Fruit fly (Drosophila melanogaster) whole organism, embryonic: ENCODE data around the gene Mrp5.

Experiments
- Ada2b ChIP-seq: fragments of 200-800 bp; sonication (Bioruptor generic); IDR thresholded peaks from 2 replicates; pipeline ENCODE4 v1.3.6; 2022; ENCODE audit warnings: missing biosample characterization, missing genetic modification characterization
- Antp ChIP-seq: fragments of 200-800 bp; sonication (Bioruptor generic); optimal IDR thresholded peaks from 3 replicates; lab custom pipeline; 2016; ENCODE audit warnings: missing biosample characterization, missing genetic modification characterization
- CG11247 ChIP-seq: fragments of 200-800 bp; sonication (Bioruptor generic); IDR thresholded peaks from 2 replicates; pipeline ENCODE4 v1.3.6; 2022; ENCODE audit warnings: missing biosample characterization, missing genetic modification characterization
- CG13123 ChIP-seq: fragments of 200-800 bp; sonication (Bioruptor generic); optimal IDR thresholded peaks from 2 replicates; lab custom pipeline; 2016; ENCODE audit warnings: missing biosample characterization, missing genetic modification characterization
- CG2120 ChIP-seq: fragments of 200-800 bp; sonication (Bioruptor generic); optimal IDR thresholded peaks from 3 replicates; lab custom pipeline; 2016; ENCODE audit warnings: missing biosample characterization, missing genetic modification characterization
- CG2129 ChIP-seq: fragments of 200-800 bp; sonication (Bioruptor generic); IDR thresholded peaks from 2 replicates; pipeline ENCODE4 v1.3.6; 2022; ENCODE audit warnings: missing biosample characterization, missing genetic modification characterization; ENCODE audit not compliant: partially characterized antibody
- CG2199 ChIP-seq: fragments of 200-800 bp; sonication (Bioruptor generic); IDR thresholded peaks from 3 replicates; pipeline ENCODE4 v1.3.6; 2022; ENCODE audit warnings: missing biosample characterization, missing genetic modification characterization
- CG3065 ChIP-seq: fragments of 200-800 bp; sonication (Bioruptor generic); optimal IDR thresholded peaks from 2 replicates; lab custom pipeline; 2016; ENCODE audit warnings: missing biosample characterization, missing genetic modification characterization
- CG34376 ChIP-seq: fragments of 200-800 bp; sonication (Bioruptor generic); optimal IDR thresholded peaks from 2 replicates; lab custom pipeline; 2018; ENCODE audit warnings: missing biosample characterization, mild to moderate bottlenecking, missing genetic modification characterization
- CG42726 ChIP-seq: fragments of 200-800 bp; sonication (Bioruptor generic); IDR thresholded peaks from 2 replicates; pipeline ENCODE4 v1.3.6; 2022; ENCODE audit warnings: missing biosample characterization, missing genetic modification characterization; ENCODE audit not compliant: partially characterized antibody
- CG43689 ChIP-seq: fragments of 200-800 bp; sonication (Bioruptor generic); IDR thresholded peaks from 2 replicates; pipeline ENCODE4 v1.3.6; 2022; ENCODE audit warnings: missing biosample characterization, missing genetic modification characterization
- CG6791 ChIP-seq: fragments of 200-800 bp; sonication (Bioruptor generic); IDR thresholded peaks from 3 replicates; pipeline ENCODE4 v1.3.6; 2022; ENCODE audit warnings: missing biosample characterization, missing genetic modification characterization; ENCODE audit not compliant: partially characterized antibody
- CG8359 ChIP-seq: fragments of 200-800 bp; sonication (Bioruptor generic); optimal IDR thresholded peaks from 2 replicates; lab custom pipeline; 2017; ENCODE audit warnings: missing biosample characterization, mild to moderate bottlenecking, missing genetic modification characterization, borderline replicate concordance
- CG9727 ChIP-seq: fragments of 200-800 bp; sonication (Bioruptor generic); optimal IDR thresholded peaks from 3 replicates; lab custom pipeline; 2017; ENCODE audit warnings: missing biosample characterization, mild to moderate bottlenecking, missing genetic modification characterization
- Deaf1 ChIP-seq: fragments of 200-800 bp; optimal IDR thresholded peaks from 3 replicates; lab custom pipeline; 2019; ENCODE audit warnings: missing biosample characterization, mild to moderate bottlenecking, missing genetic modification characterization, moderate library complexity
- Dfd ChIP-seq, 2 experiments: fragments of >200 bp; optimal IDR thresholded peaks; 2 replicates each; lab custom pipeline; 2017; ENCODE audit warnings: missing biosample characterization in 2 of 2, missing genetic modification characterization in 2 of 2
- Dref ChIP-seq: fragments of 200-800 bp; sonication (Bioruptor generic); IDR thresholded peaks from 2 replicates; pipeline ENCODE4 v1.3.6; 2022; ENCODE audit warnings: missing biosample characterization, missing genetic modification characterization
- Fer3 ChIP-seq: fragments of 200-800 bp; sonication (Bioruptor generic); optimal IDR thresholded peaks from 2 replicates; lab custom pipeline; 2018; ENCODE audit warnings: missing biosample characterization, mild to moderate bottlenecking, missing genetic modification characterization, moderate library complexity
- Hr78 ChIP-seq, 2 experiments: fragments of 200-800 bp in 1 of 2; fragments of >200 bp in 1 of 2; sonication (Bioruptor generic) in 1 of 2; optimal IDR thresholded peaks; 2 replicates each; lab custom pipeline; 2017 to 2019; ENCODE audit warnings: missing biosample characterization in 2 of 2, missing genetic modification characterization in 2 of 2, mild to moderate bottlenecking in 1 of 2, moderate library complexity in 1 of 2
- Hsf ChIP-seq: fragments of 200-800 bp; sonication (Bioruptor generic); optimal IDR thresholded peaks from 3 replicates; lab custom pipeline; 2016; ENCODE audit warnings: missing biosample characterization, missing genetic modification characterization
- Nf-YA ChIP-seq: fragments of 200-800 bp; sonication (Bioruptor generic); IDR thresholded peaks from 2 replicates; pipeline ENCODE4 v1.3.6; 2022; ENCODE audit warnings: missing biosample characterization, missing genetic modification characterization
- Nf-YC ChIP-seq: fragments of 200-800 bp; optimal IDR thresholded peaks from 3 replicates; lab custom pipeline; 2019; ENCODE audit warnings: missing biosample characterization, mild to moderate bottlenecking, missing genetic modification characterization, moderate library complexity
- NfI ChIP-seq: fragments of 200-800 bp; sonication (Bioruptor generic); optimal IDR thresholded peaks from 3 replicates; lab custom pipeline; 2018; ENCODE audit warnings: missing biosample characterization, mild to moderate bottlenecking, missing genetic modification characterization, moderate library complexity
- Oli ChIP-seq: fragments of 200-800 bp; sonication (Bioruptor generic); optimal IDR thresholded peaks from 2 replicates; lab custom pipeline; 2018; ENCODE audit warnings: missing biosample characterization, mild to moderate bottlenecking, missing genetic modification characterization, moderate library complexity
- Rfx ChIP-seq: fragments of 200-800 bp; sonication (Bioruptor generic); IDR thresholded peaks from 2 replicates; pipeline ENCODE4 v1.3.6; 2022; ENCODE audit warnings: missing biosample characterization, missing genetic modification characterization
- Sin3A ChIP-seq: fragments of >200 bp; optimal IDR thresholded peaks from 2 replicates; lab custom pipeline; 2018
- Sox100B ChIP-seq: fragments of 200-800 bp; sonication (Bioruptor generic); optimal IDR thresholded peaks from 3 replicates; lab custom pipeline; 2018; ENCODE audit warnings: missing biosample characterization, mild to moderate bottlenecking, missing genetic modification characterization
- Stat92E ChIP-seq, 3 experiments: fragments of >200 bp in 2 of 3; fragments of 200-800 bp in 1 of 3; sonication (Bioruptor generic) in 1 of 3; optimal IDR thresholded peaks; 2 replicates each; lab custom pipeline; 2017 to 2019; ENCODE audit warnings: missing biosample characterization in 3 of 3, missing genetic modification characterization in 3 of 3, mild to moderate bottlenecking in 1 of 3, moderate library complexity in 1 of 3
- Taf1 ChIP-seq: fragments of 200-800 bp; sonication (Bioruptor generic); IDR thresholded peaks from 2 replicates; pipeline ENCODE4 v1.3.6; 2022; ENCODE audit warnings: missing biosample characterization, missing genetic modification characterization
- Xbp1 ChIP-seq: fragments of 200-800 bp; sonication (Bioruptor generic); optimal IDR thresholded peaks from 3 replicates; lab custom pipeline; 2016; ENCODE audit warnings: missing biosample characterization, mild to moderate bottlenecking, missing genetic modification characterization
- bowl ChIP-seq: fragments of 200-800 bp; sonication (Bioruptor generic); IDR thresholded peaks from 2 replicates; pipeline ENCODE4 v1.3.6; 2022; ENCODE audit warnings: missing biosample characterization, missing genetic modification characterization
- da ChIP-seq: fragments of 200-800 bp; sonication (Bioruptor generic); optimal IDR thresholded peaks from 2 replicates; lab custom pipeline; 2016; ENCODE audit warnings: missing biosample characterization, missing genetic modification characterization
- dan ChIP-seq: fragments of 200-800 bp; sonication (Bioruptor generic); IDR thresholded peaks from 2 replicates; pipeline ENCODE4 v1.3.6; 2022; ENCODE audit warnings: missing biosample characterization, missing genetic modification characterization
- dmrt99B ChIP-seq: fragments of 200-800 bp; sonication (Bioruptor generic); optimal IDR thresholded peaks from 2 replicates; lab custom pipeline; 2018; ENCODE audit warnings: missing biosample characterization, mild to moderate bottlenecking, missing genetic modification characterization, moderate library complexity
- en ChIP-seq: fragments of 200-800 bp; sonication (Bioruptor generic); optimal IDR thresholded peaks from 2 replicates; lab custom pipeline; 2016; ENCODE audit warnings: missing biosample characterization, missing genetic modification characterization
- esg ChIP-seq: fragments of 200-800 bp; sonication (Bioruptor generic); conservative IDR thresholded peaks from 2 replicates; pipeline ENCODE4 v1.3.6; 2022; ENCODE audit warnings: missing biosample characterization, missing genetic modification characterization
- fd96Cb ChIP-seq: fragments of 200-800 bp; sonication (Bioruptor generic); optimal IDR thresholded peaks from 2 replicates; lab custom pipeline; 2018; ENCODE audit warnings: missing biosample characterization, mild to moderate bottlenecking, missing genetic modification characterization, moderate library complexity
- kah ChIP-seq: fragments of 200-800 bp; sonication (Bioruptor generic); optimal IDR thresholded peaks from 2 replicates; lab custom pipeline; 2018; ENCODE audit warnings: missing biosample characterization, mild to moderate bottlenecking, missing genetic modification characterization
- knrl ChIP-seq: fragments of 200-800 bp; sonication (Bioruptor generic); IDR thresholded peaks from 3 replicates; pipeline ENCODE4 v1.3.6; 2022; ENCODE audit warnings: missing biosample characterization, missing genetic modification characterization; ENCODE audit not compliant: partially characterized antibody
- mam ChIP-seq: fragments of 200-800 bp; sonication (Bioruptor generic); optimal IDR thresholded peaks from 3 replicates; lab custom pipeline; 2016; ENCODE audit warnings: missing biosample characterization, missing genetic modification characterization
- nmo ChIP-seq: fragments of 200-800 bp; sonication (Bioruptor generic); optimal IDR thresholded peaks from 2 replicates; lab custom pipeline; 2018; ENCODE audit warnings: missing biosample characterization, mild to moderate bottlenecking, missing genetic modification characterization, moderate library complexity
- p53 ChIP-seq: fragments of 200-800 bp; sonication (Bioruptor generic); optimal IDR thresholded peaks from 2 replicates; lab custom pipeline; 2016; ENCODE audit warnings: missing biosample characterization, missing genetic modification characterization
- pfk ChIP-seq: fragments of 200-800 bp; sonication (Bioruptor generic); optimal IDR thresholded peaks from 2 replicates; lab custom pipeline; 2018; ENCODE audit warnings: missing biosample characterization, mild to moderate bottlenecking, missing genetic modification characterization, moderate library complexity
- ro ChIP-seq: fragments of 200-800 bp; sonication (Bioruptor generic); IDR thresholded peaks from 2 replicates; pipeline ENCODE4 v1.3.6; 2022; ENCODE audit warnings: missing biosample characterization, missing genetic modification characterization
- sim ChIP-seq: fragments of 200-800 bp; sonication (Bioruptor generic); IDR thresholded peaks from 2 replicates; pipeline ENCODE4 v1.3.6; 2022; ENCODE audit warnings: missing biosample characterization, missing genetic modification characterization
- tgo ChIP-seq: fragments of 200-800 bp; sonication (Bioruptor generic); IDR thresholded peaks from 3 replicates; pipeline ENCODE4 v1.3.6; 2022; ENCODE audit warnings: missing biosample characterization, missing genetic modification characterization
- tup ChIP-seq: fragments of 200-800 bp; sonication (Bioruptor generic); optimal IDR thresholded peaks from 2 replicates; lab custom pipeline; 2016; ENCODE audit warnings: missing biosample characterization, mild to moderate bottlenecking, missing genetic modification characterization, moderate library complexity
- unpg ChIP-seq: fragments of 200-800 bp; sonication (Bioruptor generic); optimal IDR thresholded peaks from 3 replicates; lab custom pipeline; 2018; ENCODE audit warnings: missing biosample characterization, mild to moderate bottlenecking, missing genetic modification characterization, moderate library complexity
- vnd ChIP-seq: fragments of 200-800 bp; sonication (Bioruptor generic); IDR thresholded peaks from 3 replicates; pipeline ENCODE4 v1.3.6; 2022; ENCODE audit warnings: missing biosample characterization, missing genetic modification characterization; ENCODE audit not compliant: partially characterized antibody
- z ChIP-seq: fragments of 200-800 bp; sonication (Bioruptor generic); IDR thresholded peaks from 3 replicates; pipeline ENCODE4 v1.3.6; 2022; ENCODE audit warnings: missing biosample characterization, missing genetic modification characterization

The Mrp5 gene

dm6 chr3R:19880431-19880939 lies 5.0 kb upstream of the Mrp5 start (continued):
- TF ChIP-seq Oli (tag; lab: Kevin White, UChicago) (peak; percentile 60), NfI (GFP tag; lab: Kevin White, UChicago) (peak; percentile 72), CG3065 (GFP tag; lab: Kevin White, UChicago) (no peak), kah (GFP tag; lab: Kevin White, UChicago) (peak; percentile 79), ro (GFP tag; lab: Robert Waterston, UW) (no peak), Dref (GFP tag; lab: Robert Waterston, UW) (no peak), CG8359 (GFP tag; lab: Kevin White, UChicago) (no peak), vnd (GFP tag; lab: Robert Waterston, UW) (no peak), dan (GFP tag; lab: Robert Waterston, UW) (no peak), Stat92E (GFP tag; optimal IDR thresholded peaks at IDR 0.05; lab: Kevin White, UChicago) (peak in 1 of 3 experiments; percentile 57), CG43689 (GFP tag; lab: Robert Waterston, UW) (no peak), sim (GFP tag; lab: Robert Waterston, UW) (no peak), Taf1 (GFP tag; lab: Robert Waterston, UW) (no peak), CG6791 (GFP tag; lab: Robert Waterston, UW) (no peak), Fer3 (tag; lab: Kevin White, UChicago) (peak; percentile 53), Sox100B (GFP tag; lab: Kevin White, UChicago) (peak; percentile 75), Rfx (peak; percentile 58), CG13123 (GFP tag; lab: Kevin White, UChicago) (no peak), CG2129 (GFP tag; lab: Robert Waterston, UW) (no peak), CG2120 (GFP tag; lab: Kevin White, UChicago) (peak; percentile 59), esg (GFP tag; lab: Robert Waterston, UW) (no peak; the same call in 1 of the 2 replicates), knrl (GFP tag; lab: Robert Waterston, UW) (no peak), nmo (GFP tag; lab: Kevin White, UChicago) (peak; percentile 46), Nf-YA (GFP tag; lab: Robert Waterston, UW) (0 out of 2 replicates have a peak, but pooled peaks have one; percentile 29), Xbp1 (peak; percentile 44), Ada2b (GFP tag; lab: Robert Waterston, UW) (peak; percentile 27; the same call in 1 of the 2 replicates), en (GFP tag; lab: Kevin White, UChicago) (peak; percentile 48), CG9727 (peak; percentile 47), fd96Cb (tag; lab: Kevin White, UChicago) (peak; percentile 1), Hr78 (GFP tag; optimal IDR thresholded peaks at IDR 0.05; lab: Kevin White, UChicago) (peak in 1 of 2 experiments; percentile 26), Dfd (GFP tag; optimal IDR thresholded peaks at IDR 0.05; lab: Kevin White, UChicago) (no peak), mam (GFP tag; lab: Kevin White, UChicago) (peak; percentile 48), da (no peak), z (GFP tag; lab: Robert Waterston, UW) (no peak), dmrt99B (tag; lab: Kevin White, UChicago) (peak; percentile 74), CG2199 (GFP tag; lab: Robert Waterston, UW) (0 out of 3 replicates have a peak, but pooled peaks have one; percentile 52), CG11247 (GFP tag; lab: Robert Waterston, UW) (0 out of 2 replicates have a peak, but pooled peaks have one; percentile 50), tup (GFP tag; lab: Kevin White, UChicago) (no peak), bowl (no peak), CG34376 (GFP tag; lab: Kevin White, UChicago) (peak; percentile 77), Nf-YC (tag; lab: Kevin White, UChicago) (peak; percentile 68), Hsf (peak; percentile 34), tgo (peak; percentile 55; the same call in 2 of the 3 replicates), Antp (no peak), unpg (peak; percentile 66), p53 (GFP tag; lab: Kevin White, UChicago) (no peak), pfk (GFP tag; lab: Kevin White, UChicago) (no peak), CG42726 (no peak), Sin3A (lab: Kevin White, UChicago) (no peak), Deaf1 (tag; lab: Kevin White, UChicago) (peak; percentile 47)
